Worm (Caenorhabditis elegans): Measurements from ENCODE around the gene srj-18.

ce11 chrV:2761470-2761869 lies 12.7 kb upstream of the srj-18 start:
- TF ChIP-seq mls-2 (tag; optimal IDR thresholded peaks at IDR 0.05) (no peak), lin-13 (tag; optimal IDR thresholded peaks at IDR 0.05) (no peak), snpc-4 (tag; optimal IDR thresholded peaks at IDR 0.05) (no peak), blmp-1 (tag; optimal IDR thresholded peaks at IDR 0.05) (no peak), nhr-12 (tag; optimal IDR thresholded peaks at IDR 0.05) (no peak), ham-2 (GFP tag; optimal IDR thresholded peaks at IDR 0.05) (no peak)
